Fruit fly (Drosophila melanogaster): Measurements from ENCODE around the gene Tmem43.

dm6 chr3L:7963022-7963421 is 48.1 kb upstream of the Tmem43 start:
- TF ChIP-seq toe (GFP tag; optimal IDR thresholded peaks at IDR 0.05) (no peak), kay (GFP tag; ENCODE audit: borderline replicate concordance) (no peak), ovo (GFP tag; optimal IDR thresholded peaks at IDR 0.05) (no peak), Crg-1 (GFP tag; optimal IDR thresholded peaks at IDR 0.05) (no peak)

Data from whole organism, adult.